Fruit fly (Drosophila melanogaster): ENCODE results near the gene RluA-2.
A peak's percentile ranks its signal among the peaks of the same experiment; 100 is the strongest.

Gene RluA-2

dm6 chr2L:10435606-10436160, 41.2 kb upstream of the RluA-2 start, which contains the start of the genes TBC1D16 and holn1:
Gene TBC1D16 (minus strand): TSS chr2L:10435656.
Gene holn1 (plus strand): TSS chr2L:10435995.
- TF ChIP-seq CG10631 (GFP tag; optimal IDR thresholded peaks at IDR 0.05) (no peak), fkh (GFP tag; optimal IDR thresholded peaks at IDR 0.05) (peak; percentile 96)

dm6 chr2L:10437317-10437716, 39.6 kb upstream of the RluA-2 start, which contains the start of gene STUB1:
Gene STUB1 (plus strand): TSS chr2L:10437548.
- TF ChIP-seq Sox15 (GFP tag; optimal IDR thresholded peaks at IDR 0.05) (no peak), CG31627 (GFP tag; optimal IDR thresholded peaks at IDR 0.05) (peak; percentile 8), esn (GFP tag; optimal IDR thresholded peaks at IDR 0.05) (peak; percentile 36), fkh (GFP tag; optimal IDR thresholded peaks at IDR 0.05) (peak; percentile 14), Lpt (GFP tag; optimal IDR thresholded peaks at IDR 0.05) (no peak)

- TF ChIP-seq CG11902 (GFP tag; optimal IDR thresholded peaks at IDR 0.05) (no peak), CG10669 (GFP tag; optimal IDR thresholded peaks at IDR 0.05) (no peak), Ets21C (GFP tag; optimal IDR thresholded peaks at IDR 0.05) (no peak), CG8119 (GFP tag; IDR thresholded peaks at IDR 0.05) (no peak), Hr38 (GFP tag; optimal IDR thresholded peaks at IDR 0.05) (no peak), CG31627 (GFP tag; optimal IDR thresholded peaks at IDR 0.05) (no peak), Eip78C (GFP tag) (no peak), fd59A (GFP tag; optimal IDR thresholded peaks at IDR 0.05) (no peak), salr (GFP tag; optimal IDR thresholded peaks at IDR 0.05) (no peak), Met (GFP tag; optimal IDR thresholded peaks at IDR 0.05) (no peak), Sox15 (GFP tag; optimal IDR thresholded peaks at IDR 0.05) (no peak)
Observed at dm6 chr2L:10439174-10439573, 37.7 kb upstream of the RluA-2 start, which contains the start of gene Nse4. Gene Nse4 (plus strand): TSS chr2L:10439440.

dm6 chr2L:10442048-10442790, 34.7 kb upstream of the RluA-2 start, which contains the start of gene loh:
Gene loh (plus strand): TSS chr2L:10442534.
- TF ChIP-seq CG8632 (GFP tag; optimal IDR thresholded peaks at IDR 0.05) = no peak
- TF ChIP-seq CG3032 (tag; optimal IDR thresholded peaks at IDR 0.05) = peak; percentile 29
- no peak for TF ChIP-seq ss (GFP tag; optimal IDR thresholded peaks at IDR 0.05)
- no peak for TF ChIP-seq CG8319 (GFP tag; optimal IDR thresholded peaks at IDR 0.05)
- TF ChIP-seq Smox (GFP tag; optimal IDR thresholded peaks at IDR 0.05) = no peak
- peak; percentile 35 for TF ChIP-seq topi (GFP tag; optimal IDR thresholded peaks at IDR 0.05)
- TF ChIP-seq fd85E (GFP tag; optimal IDR thresholded peaks at IDR 0.05) = no peak
- TF ChIP-seq eg (GFP tag; IDR thresholded peaks at IDR 0.05) = no peak
- TF ChIP-seq Hr39 (GFP tag; optimal IDR thresholded peaks at IDR 0.05) = no peak
- TF ChIP-seq CG11902 (GFP tag; optimal IDR thresholded peaks at IDR 0.05) = peak; percentile 13
- TF ChIP-seq Sox102F (GFP tag; optimal IDR thresholded peaks at IDR 0.05) = no peak
- no peak for TF ChIP-seq salr (GFP tag; optimal IDR thresholded peaks at IDR 0.05)
- no peak for TF ChIP-seq CG9139 (GFP tag; optimal IDR thresholded peaks at IDR 0.05)
- TF ChIP-seq CG6792 (GFP tag; optimal IDR thresholded peaks at IDR 0.05) = peak; percentile 37
- no peak for TF ChIP-seq net (GFP tag; optimal IDR thresholded peaks at IDR 0.05)
- TF ChIP-seq Blimp-1 (GFP tag; optimal IDR thresholded peaks at IDR 0.05) = peak; percentile 8
- TF ChIP-seq cyc (GFP tag; optimal IDR thresholded peaks at IDR 0.05) = no peak
- TF ChIP-seq CG6163 (GFP tag; IDR thresholded peaks at IDR 0.05) = no peak
- no peak for TF ChIP-seq spab (GFP tag; optimal IDR thresholded peaks at IDR 0.05)
- TF ChIP-seq fkh (GFP tag; optimal IDR thresholded peaks at IDR 0.05) = no peak
- no peak for TF ChIP-seq Ets96B (tag; optimal IDR thresholded peaks at IDR 0.05)
- TF ChIP-seq fd59A (GFP tag; optimal IDR thresholded peaks at IDR 0.05) = no peak
- no peak for TF ChIP-seq CG1621 (tag; optimal IDR thresholded peaks at IDR 0.05)
- TF ChIP-seq CG6854 (GFP tag; optimal IDR thresholded peaks at IDR 0.05) = no peak
- TF ChIP-seq vri (GFP tag; optimal IDR thresholded peaks at IDR 0.05) = no peak
- no peak for TF ChIP-seq Sox15 (GFP tag; optimal IDR thresholded peaks at IDR 0.05)
- peak; percentile 60 for TF ChIP-seq esn (GFP tag; optimal IDR thresholded peaks at IDR 0.05)
- TF ChIP-seq CG32006 (GFP tag; optimal IDR thresholded peaks at IDR 0.05) = no peak
- no peak for TF ChIP-seq Gug (GFP tag; IDR thresholded peaks at IDR 0.05)
- no peak for TF ChIP-seq Met (GFP tag; optimal IDR thresholded peaks at IDR 0.05)
- TF ChIP-seq Eip93F (GFP tag; optimal IDR thresholded peaks at IDR 0.05) = no peak
- no peak for TF ChIP-seq Eip75B (GFP tag; optimal IDR thresholded peaks at IDR 0.05)
- TF ChIP-seq CG8119 (GFP tag; IDR thresholded peaks at IDR 0.05) = no peak
- no peak for TF ChIP-seq Ets21C (GFP tag; optimal IDR thresholded peaks at IDR 0.05)
- peak; percentile 32 for TF ChIP-seq Hr4 (GFP tag; optimal IDR thresholded peaks at IDR 0.05)
- TF ChIP-seq CG6276 (GFP tag; optimal IDR thresholded peaks at IDR 0.05) = no peak
- TF ChIP-seq Eip78C (GFP tag) = peak; percentile 86

All from whole organism, prepupa.